Worm (Caenorhabditis elegans): ENCODE results near the gene F47D2.11.
"Not testable (repeated sequence)": the region's sequence is repeated elsewhere in the genome, so short reads cannot be mapped to it uniquely, and the experiment has no call there.

The F47D2.11 gene

DNA sequence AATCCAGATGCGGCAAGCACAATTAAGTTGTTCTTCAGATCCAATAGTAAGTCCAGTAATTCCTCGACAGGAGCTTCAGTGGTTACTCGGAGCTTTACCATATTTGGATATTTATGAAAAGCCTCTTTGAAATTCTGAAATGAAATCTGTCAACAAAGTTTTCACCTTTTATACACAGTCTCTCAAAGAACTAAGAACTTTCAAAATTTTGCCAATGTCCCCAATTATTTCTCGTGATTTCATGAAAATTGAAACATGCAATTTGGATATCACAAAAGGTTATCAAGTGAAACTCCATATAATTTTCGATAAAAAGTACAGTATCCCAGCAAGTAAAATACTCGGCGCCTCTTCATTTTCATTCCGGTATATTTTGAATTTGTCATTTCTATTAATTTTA is at the start of gene F47D2.11:
Gene F47D2.11, minus strand, starts transcription at position 101 of the 400 bp plus-strand sequence.
- TF ChIP-seq ref-1 (GFP tag; conservative IDR thresholded peaks at IDR 0.05) (no peak), ztf-23 (GFP tag; IDR thresholded peaks at IDR 0.05) (no peak), med-1 (GFP tag; optimal IDR thresholded peaks at IDR 0.05; ENCODE audit: insufficient read depth) (no peak), klf-2 (GFP tag; conservative IDR thresholded peaks at IDR 0.05) (no peak), ztf-29 (GFP tag; IDR thresholded peaks at IDR 0.05) (no peak), cog-1 (tag; optimal IDR thresholded peaks at IDR 0.05) (no peak), flt-1 (GFP tag; IDR thresholded peaks at IDR 0.05) (no peak), T22C8.4 (GFP tag; IDR thresholded peaks at IDR 0.05) (no peak), tab-1 (GFP tag; IDR thresholded peaks at IDR 0.05) (no peak)

ce11 chrV:4341736-4342135 is 45.9 kb upstream of the F47D2.11 start:
- TF ChIP-seq tab-1 (GFP tag; IDR thresholded peaks at IDR 0.05) (no peak), med-1 (GFP tag; optimal IDR thresholded peaks at IDR 0.05; ENCODE audit: insufficient read depth) (no peak), ztf-29 (GFP tag; IDR thresholded peaks at IDR 0.05) (no peak), ref-1 (GFP tag; conservative IDR thresholded peaks at IDR 0.05) (no peak), cog-1 (tag; optimal IDR thresholded peaks at IDR 0.05) (no peak), T22C8.4 (GFP tag; IDR thresholded peaks at IDR 0.05) (no peak)

DNA sequence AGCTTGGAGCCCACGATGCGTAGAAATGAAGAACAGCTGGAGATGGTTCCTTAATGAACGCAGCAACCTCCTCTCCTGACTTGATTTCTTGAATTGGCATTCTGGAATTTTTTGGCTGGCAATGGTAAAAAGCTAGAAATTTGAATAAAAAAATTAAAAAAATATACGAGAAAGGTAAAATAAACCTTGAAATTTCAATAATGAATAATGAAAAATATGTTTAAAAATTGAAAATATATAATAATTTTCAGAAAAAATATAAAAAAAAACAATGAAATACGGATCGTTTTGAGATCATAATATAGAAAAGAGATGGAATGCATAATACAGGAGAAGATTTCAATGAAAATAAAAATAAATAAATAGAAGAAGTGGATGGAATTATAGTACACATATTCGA is 45.4 kb upstream of the F47D2.11 start, which contains the start of gene glrx-3:
Gene glrx-3, minus strand, starts transcription at position 101 of the 400 bp plus-strand sequence.
- TF ChIP-seq tab-1 (GFP tag; IDR thresholded peaks at IDR 0.05) (no peak), klf-2 (GFP tag; conservative IDR thresholded peaks at IDR 0.05) (no peak), med-1 (GFP tag; optimal IDR thresholded peaks at IDR 0.05; ENCODE audit: insufficient read depth) (no peak), cog-1 (tag; optimal IDR thresholded peaks at IDR 0.05) (no peak), flt-1 (GFP tag; IDR thresholded peaks at IDR 0.05) (no peak), T22C8.4 (GFP tag; IDR thresholded peaks at IDR 0.05) (no peak), ref-1 (GFP tag; conservative IDR thresholded peaks at IDR 0.05) (no peak), ztf-29 (GFP tag; IDR thresholded peaks at IDR 0.05) (no peak), ztf-23 (GFP tag; IDR thresholded peaks at IDR 0.05) (no peak)

DNA sequence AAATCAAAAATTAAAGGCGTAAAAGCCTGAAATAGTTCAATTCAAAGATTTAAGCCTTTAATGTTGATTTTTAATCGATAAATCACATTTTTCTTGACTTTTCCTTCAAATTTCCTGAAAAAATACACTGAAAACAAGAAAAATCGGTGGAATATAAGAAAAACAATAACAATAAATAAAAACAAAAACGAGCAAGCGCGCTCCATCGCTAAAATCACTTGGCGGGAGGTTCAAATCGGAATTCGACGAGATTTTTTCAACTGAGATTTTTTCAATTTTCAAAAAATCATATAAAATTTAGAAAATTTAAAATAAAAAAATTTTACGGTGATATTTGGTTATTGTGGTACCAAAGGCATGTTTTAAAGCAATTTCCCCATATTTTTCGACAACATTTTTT is 43.7 kb upstream of the F47D2.11 start:
- TF ChIP-seq ref-1 (GFP tag; conservative IDR thresholded peaks at IDR 0.05) = no peak
- no peak for TF ChIP-seq flt-1 (GFP tag; IDR thresholded peaks at IDR 0.05)
- TF ChIP-seq tab-1 (GFP tag; IDR thresholded peaks at IDR 0.05) = no peak
- no peak for TF ChIP-seq cog-1 (tag; optimal IDR thresholded peaks at IDR 0.05)
- TF ChIP-seq med-1 (GFP tag; optimal IDR thresholded peaks at IDR 0.05; ENCODE audit: insufficient read depth) = no peak
- no peak for TF ChIP-seq klf-2 (GFP tag; conservative IDR thresholded peaks at IDR 0.05)
- TF ChIP-seq ztf-23 (GFP tag; IDR thresholded peaks at IDR 0.05) = no peak
- no peak for TF ChIP-seq T22C8.4 (GFP tag; IDR thresholded peaks at IDR 0.05)
- no peak for TF ChIP-seq ztf-29 (GFP tag; IDR thresholded peaks at IDR 0.05)

DNA sequence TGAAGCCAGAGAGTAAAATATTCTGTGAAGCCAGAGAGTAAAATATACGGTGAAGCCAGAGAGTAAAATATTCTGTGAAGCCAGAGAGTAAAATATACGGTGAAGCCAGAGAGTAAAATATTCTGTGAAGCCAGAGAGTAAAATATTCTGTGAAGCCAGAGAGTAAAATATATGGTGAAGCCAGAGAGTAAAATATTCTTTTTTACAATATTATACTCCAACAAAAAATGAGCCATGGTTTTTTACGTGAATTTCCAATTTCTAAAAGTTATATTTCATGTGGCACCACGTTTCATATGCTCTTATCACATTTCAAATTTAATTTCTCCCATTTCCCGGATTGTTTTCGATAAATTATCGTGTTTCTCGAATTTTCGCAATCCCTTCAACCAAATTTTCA is 40.6 kb upstream of the F47D2.11 start, which contains the start of gene irld-1:
Gene irld-1, plus strand, starts transcription at position 301 of the 400 bp plus-strand sequence.
- TF ChIP-seq tab-1 (GFP tag; IDR thresholded peaks at IDR 0.05); ztf-23 (GFP tag; IDR thresholded peaks at IDR 0.05); ref-1 (GFP tag; conservative IDR thresholded peaks at IDR 0.05): not testable (repeated sequence)

ce11 chrV:4335724-4336123 is 39.9 kb upstream of the F47D2.11 start:
- TF ChIP-seq flt-1 (GFP tag; IDR thresholded peaks at IDR 0.05) (0 out of 2 replicates have a peak, but pooled peaks have one; percentile 42), T22C8.4 (GFP tag; IDR thresholded peaks at IDR 0.05) (0 out of 2 replicates have a peak, but pooled peaks have one; percentile 18)

DNA sequence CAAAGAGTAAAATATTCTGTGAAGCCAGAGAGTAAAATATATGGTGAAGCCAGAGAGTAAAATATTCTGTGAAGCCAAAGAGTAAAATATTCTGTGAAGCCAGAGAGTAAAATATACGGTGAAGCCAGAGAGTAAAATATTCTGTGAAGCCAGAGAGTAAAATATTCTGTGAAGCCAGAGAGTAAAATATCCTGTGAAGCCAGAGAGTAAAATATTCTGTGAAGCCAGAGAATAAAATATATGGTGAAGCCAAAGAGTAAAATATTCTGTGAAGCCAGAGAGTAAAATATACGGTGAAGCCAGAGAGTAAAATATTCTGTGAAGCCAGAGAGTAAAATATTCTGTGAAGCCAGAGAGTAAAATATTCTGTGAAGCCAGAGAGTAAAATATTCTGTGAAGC is 37.7 kb upstream of the F47D2.11 start:
- TF ChIP-seq flt-1 (GFP tag; IDR thresholded peaks at IDR 0.05) = peak; percentile 61; the same call in 1 of the 2 replicates

DNA sequence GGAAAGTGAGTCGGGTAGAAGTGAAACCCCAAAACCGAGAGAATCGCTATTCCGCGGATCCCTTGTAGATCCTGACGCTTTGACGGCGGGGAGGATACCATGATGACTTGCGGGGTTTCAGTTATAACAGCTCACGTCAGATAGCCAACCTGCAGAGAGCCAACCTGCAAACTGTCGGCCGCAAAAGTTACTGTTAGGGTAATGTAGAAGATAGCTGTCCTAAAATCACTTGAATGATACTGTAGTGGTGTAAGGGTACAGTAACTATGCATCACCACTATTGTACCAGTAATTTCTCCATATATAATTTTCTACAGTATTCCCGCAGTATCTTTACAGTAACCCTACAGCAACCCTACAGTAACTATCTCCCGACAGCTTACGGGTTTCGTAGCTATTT is 36.6 kb upstream of the F47D2.11 start, which contains the start of gene oac-12:
Gene oac-12, minus strand, starts transcription at position 101 of the 400 bp plus-strand sequence.
- TF ChIP-seq ref-1 (GFP tag; conservative IDR thresholded peaks at IDR 0.05) (no peak), ztf-23 (GFP tag; IDR thresholded peaks at IDR 0.05) (no peak), T22C8.4 (GFP tag; IDR thresholded peaks at IDR 0.05) (no peak), med-1 (GFP tag; optimal IDR thresholded peaks at IDR 0.05; ENCODE audit: insufficient read depth) (no peak), cog-1 (tag; optimal IDR thresholded peaks at IDR 0.05) (no peak)

DNA sequence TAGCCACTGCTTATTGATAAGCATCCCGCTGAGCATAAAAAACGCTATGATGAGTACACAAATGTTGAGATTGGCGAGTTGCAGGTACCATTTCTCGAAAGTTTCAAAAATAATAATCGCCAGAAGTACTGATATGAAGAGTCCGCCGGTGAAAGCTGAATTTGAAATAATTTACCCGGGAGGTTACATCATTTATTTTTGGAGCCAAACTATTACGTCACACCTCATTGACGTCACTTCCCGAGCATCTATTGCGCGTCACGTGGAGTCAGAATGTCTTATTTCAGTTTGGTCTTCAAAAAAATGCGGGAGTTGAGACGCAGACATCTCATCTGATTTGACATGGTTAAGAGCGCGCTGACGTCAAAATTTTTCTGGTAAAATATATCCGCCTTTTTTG is 35.0 kb upstream of the F47D2.11 start:
- TF ChIP-seq ztf-29 (GFP tag; IDR thresholded peaks at IDR 0.05) (no peak), klf-2 (GFP tag; conservative IDR thresholded peaks at IDR 0.05) (no peak), med-1 (GFP tag; optimal IDR thresholded peaks at IDR 0.05; ENCODE audit: insufficient read depth) (no peak), flt-1 (GFP tag; IDR thresholded peaks at IDR 0.05) (no peak), cog-1 (tag; optimal IDR thresholded peaks at IDR 0.05) (no peak), ref-1 (GFP tag; conservative IDR thresholded peaks at IDR 0.05) (no peak), T22C8.4 (GFP tag; IDR thresholded peaks at IDR 0.05) (no peak), tab-1 (GFP tag; IDR thresholded peaks at IDR 0.05) (no peak), ztf-23 (GFP tag; IDR thresholded peaks at IDR 0.05) (no peak)

- TF ChIP-seq T22C8.4 (GFP tag; IDR thresholded peaks at IDR 0.05) (no peak), cog-1 (tag; optimal IDR thresholded peaks at IDR 0.05) (no peak), ztf-29 (GFP tag; IDR thresholded peaks at IDR 0.05) (no peak), klf-2 (GFP tag; conservative IDR thresholded peaks at IDR 0.05) (no peak), flt-1 (GFP tag; IDR thresholded peaks at IDR 0.05) (no peak)
Measured at ce11 chrV:4326841-4327240, 31.0 kb upstream of the F47D2.11 start, which contains the start of gene D2063.1. Gene D2063.1 (plus strand): TSS chrV:4327121.

- TF ChIP-seq T22C8.4 (GFP tag; IDR thresholded peaks at IDR 0.05) (no peak), tab-1 (GFP tag; IDR thresholded peaks at IDR 0.05) (no peak), klf-2 (GFP tag; conservative IDR thresholded peaks at IDR 0.05) (no peak), ztf-29 (GFP tag; IDR thresholded peaks at IDR 0.05) (no peak), flt-1 (GFP tag; IDR thresholded peaks at IDR 0.05) (no peak), ztf-23 (GFP tag; IDR thresholded peaks at IDR 0.05) (no peak), ref-1 (GFP tag; conservative IDR thresholded peaks at IDR 0.05) (no peak), med-1 (GFP tag; optimal IDR thresholded peaks at IDR 0.05; ENCODE audit: insufficient read depth) (no peak), cog-1 (tag; optimal IDR thresholded peaks at IDR 0.05) (no peak)
Measured at ce11 chrV:4325415-4325814, 29.6 kb upstream of the F47D2.11 start, which contains the start of gene nhr-125. Gene nhr-125 (minus strand): TSS chrV:4325515.
